Worm (Caenorhabditis elegans) whole organism, mixed stage, embryonic: Measurements from ENCODE around the gene Y45F10D.2.

Experiments used
- M03D4.4 ChIP-seq: sonication (generic microtip); optimal IDR thresholded peaks from 2 replicates; lab custom pipeline; 2017; ENCODE audit warnings: mild to moderate bottlenecking, missing genetic modification characterization, missing compliant biosample characterization
- bed-3 ChIP-seq: fragments of 200-800 bp; sonication (Bioruptor generic); optimal IDR thresholded peaks from 3 replicates; lab custom pipeline; 2018; ENCODE audit warnings: mild to moderate bottlenecking, missing genetic modification characterization, moderate library complexity, missing compliant biosample characterization
- blmp-1 ChIP-seq: fragments of 150-350 bp; optimal IDR thresholded peaks from 2 replicates; lab custom pipeline; 2014; ENCODE audit warnings: missing biosample characterization, missing genetic modification characterization
- ceh-39 ChIP-seq: fragments of 150-350 bp; optimal IDR thresholded peaks from 2 replicates; lab custom pipeline; 2014; ENCODE audit warnings: missing biosample characterization, missing genetic modification characterization
- ceh-43 ChIP-seq: fragments of 200-800 bp; sonication (Bioruptor generic); optimal IDR thresholded peaks from 2 replicates; lab custom pipeline; 2018; ENCODE audit warnings: mild to moderate bottlenecking, missing genetic modification characterization, moderate library complexity, missing compliant biosample characterization
- ceh-83 ChIP-seq: fragments of 200-800 bp; sonication (Bioruptor generic); optimal IDR thresholded peaks from 2 replicates; lab custom pipeline; 2018; ENCODE audit warnings: mild to moderate bottlenecking, missing genetic modification characterization, missing compliant biosample characterization
- ces-1 ChIP-seq: fragments of 150-350 bp; optimal IDR thresholded peaks from 2 replicates; lab custom pipeline; 2014; ENCODE audit warnings: missing biosample characterization, missing genetic modification reagents, missing genetic modification characterization
- cnd-1 ChIP-seq: fragments of 200-800 bp; sonication (Bioruptor generic); optimal IDR thresholded peaks from 2 replicates; lab custom pipeline; 2018; ENCODE audit warnings: mild to moderate bottlenecking, missing genetic modification characterization, missing compliant biosample characterization
- drap-1 ChIP-seq: fragments of 200-800 bp; sonication (Bioruptor generic); optimal IDR thresholded peaks from 3 replicates; lab custom pipeline; 2018; ENCODE audit warnings: mild to moderate bottlenecking, missing genetic modification characterization, missing compliant biosample characterization
- elt-1 ChIP-seq: sonication (generic microtip); optimal IDR thresholded peaks from 2 replicates; lab custom pipeline; 2017; ENCODE audit warnings: missing genetic modification characterization, mild to moderate bottlenecking, missing compliant biosample characterization, antibody characterized with exemption, moderate library complexity, borderline replicate concordance; ENCODE audit not compliant: insufficient read depth
- elt-3 ChIP-seq: fragments of 150-350 bp; optimal IDR thresholded peaks from 2 replicates; lab custom pipeline; 2014; ENCODE audit warnings: missing biosample characterization, missing genetic modification characterization
- flh-1 ChIP-seq: fragments of 200-800 bp; sonication (Bioruptor generic); optimal IDR thresholded peaks from 2 replicates; lab custom pipeline; 2018; ENCODE audit warnings: mild to moderate bottlenecking, missing genetic modification characterization, moderate library complexity, missing compliant biosample characterization
- ham-2 ChIP-seq: fragments of 200-800 bp; sonication (Bioruptor generic); optimal IDR thresholded peaks from 2 replicates; lab custom pipeline; 2018; ENCODE audit warnings: mild to moderate bottlenecking, missing genetic modification characterization, missing compliant biosample characterization
- hlh-1 ChIP-seq: fragments of 150-350 bp; optimal IDR thresholded peaks from 2 replicates; lab custom pipeline; 2014; ENCODE audit warnings: missing biosample characterization, missing genetic modification reagents, missing genetic modification characterization
- lin-13 ChIP-seq: fragments of 150-350 bp; optimal IDR thresholded peaks from 2 replicates; lab custom pipeline; 2014; ENCODE audit warnings: missing biosample characterization, missing genetic modification characterization
- lin-32 ChIP-seq: fragments of 200-800 bp; sonication (Bioruptor generic); optimal IDR thresholded peaks from 2 replicates; lab custom pipeline; 2018; ENCODE audit warnings: mild to moderate bottlenecking, missing genetic modification characterization, missing compliant biosample characterization
- lsy-2 ChIP-seq: fragments of 150-350 bp; optimal IDR thresholded peaks from 2 replicates; lab custom pipeline; 2014; ENCODE audit warnings: missing biosample characterization, missing genetic modification characterization
- mab-5 ChIP-seq: fragments of 150-350 bp; optimal IDR thresholded peaks from 2 replicates; lab custom pipeline; 2014; ENCODE audit warnings: missing biosample characterization, missing genetic modification characterization
- mep-1 ChIP-seq: fragments of 150-350 bp; optimal IDR thresholded peaks from 2 replicates; lab custom pipeline; 2017; ENCODE audit warnings: missing biosample characterization, missing genetic modification reagents, missing genetic modification characterization, inconsistent platforms
- mls-2 ChIP-seq: sonication (generic microtip); optimal IDR thresholded peaks from 2 replicates; lab custom pipeline; 2016; ENCODE audit warnings: mild to moderate bottlenecking, missing genetic modification characterization, moderate library complexity, missing compliant biosample characterization
- nhr-12 ChIP-seq: fragments of 150-350 bp; optimal IDR thresholded peaks from 2 replicates; lab custom pipeline; 2014; ENCODE audit warnings: missing biosample characterization, missing genetic modification characterization
- nhr-2 ChIP-seq: fragments of 150-350 bp; optimal IDR thresholded peaks from 2 replicates; lab custom pipeline; 2014; ENCODE audit warnings: missing biosample characterization, missing genetic modification characterization
- nhr-237 ChIP-seq: fragments of 150-350 bp; optimal IDR thresholded peaks from 2 replicates; lab custom pipeline; 2014; ENCODE audit warnings: missing biosample characterization, missing genetic modification characterization
- pha-4 ChIP-seq: fragments of 150-350 bp; optimal IDR thresholded peaks from 2 replicates; lab custom pipeline; 2018; ENCODE audit warnings: missing biosample characterization, missing genetic modification reagents, missing genetic modification characterization
- sem-2 ChIP-seq: fragments of 200-800 bp; sonication (Bioruptor generic); optimal IDR thresholded peaks from 2 replicates; lab custom pipeline; 2018; ENCODE audit warnings: mild to moderate bottlenecking, missing genetic modification characterization, missing compliant biosample characterization
- snpc-4 ChIP-seq: fragments of 150-350 bp; optimal IDR thresholded peaks from 2 replicates; lab custom pipeline; 2014; ENCODE audit warnings: missing biosample characterization, missing genetic modification characterization
- sptf-1 ChIP-seq: sonication (generic microtip); optimal IDR thresholded peaks from 2 replicates; lab custom pipeline; 2017; ENCODE audit warnings: mild to moderate bottlenecking, missing genetic modification characterization, moderate library complexity, missing compliant biosample characterization
- tbx-8 ChIP-seq: fragments of 200-800 bp; sonication (Bioruptor generic); optimal IDR thresholded peaks from 2 replicates; lab custom pipeline; 2018; ENCODE audit warnings: mild to moderate bottlenecking, missing genetic modification characterization, moderate library complexity, missing compliant biosample characterization
- unc-120 ChIP-seq: sonication (generic microtip); optimal IDR thresholded peaks from 2 replicates; lab custom pipeline; 2017; ENCODE audit warnings: missing genetic modification characterization, missing compliant biosample characterization; ENCODE audit not compliant: poor library complexity, severe bottlenecking
- unc-39 ChIP-seq: fragments of 150-350 bp; optimal IDR thresholded peaks from 2 replicates; lab custom pipeline; 2014; ENCODE audit warnings: missing biosample characterization, missing genetic modification characterization
- unc-62 ChIP-seq: fragments of 150-350 bp; optimal IDR thresholded peaks from 2 replicates; lab custom pipeline; 2014; ENCODE audit warnings: missing biosample characterization, missing genetic modification reagents, missing genetic modification characterization
- zip-8 ChIP-seq: fragments of 150-350 bp; optimal IDR thresholded peaks from 2 replicates; lab custom pipeline; 2014; ENCODE audit warnings: missing biosample characterization, missing genetic modification characterization
- ztf-11 ChIP-seq: fragments of 150-350 bp; optimal IDR thresholded peaks from 2 replicates; lab custom pipeline; 2014; ENCODE audit warnings: missing biosample characterization, missing genetic modification characterization

Y45F10D.2 gene

DNA sequence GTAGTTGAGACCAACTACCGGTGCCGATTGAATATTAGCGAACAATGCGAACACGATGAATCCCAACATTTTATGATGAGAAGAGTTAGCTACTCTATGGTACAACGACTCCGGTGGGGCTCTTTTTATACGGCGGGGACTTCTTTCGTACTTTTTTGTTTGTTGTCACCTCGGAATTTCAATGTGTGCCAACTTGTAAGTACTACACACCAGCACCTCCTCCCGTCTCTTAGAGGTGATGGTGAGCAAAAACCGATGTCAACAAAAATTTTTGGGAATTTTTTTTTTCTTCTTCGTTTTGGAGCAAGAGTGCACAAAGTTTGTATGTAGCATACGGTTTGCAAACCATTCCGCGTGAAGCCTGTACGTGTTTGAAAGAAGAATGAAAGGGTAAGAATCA is at the start of gene Y45F10D.2:
Gene Y45F10D.2, minus strand, starts transcription at position 101 of the 400 bp plus-strand sequence.
- TF ChIP-seq elt-1, result no peak
- no peak for TF ChIP-seq lsy-2 (tag; lab: Kevin White, UChicago)
- no peak for TF ChIP-seq mls-2 (tag; lab: Kevin White, UChicago)
- no peak for TF ChIP-seq lin-13
- no peak for TF ChIP-seq ceh-39 (tag; lab: Kevin White, UChicago)
- TF ChIP-seq ham-2, result no peak
- TF ChIP-seq drap-1, result no peak
- TF ChIP-seq hlh-1, result no peak
- TF ChIP-seq cnd-1, result no peak
- TF ChIP-seq ces-1 (GFP tag; lab: Kevin White, UChicago), result no peak
- no peak for TF ChIP-seq M03D4.4 (tag; lab: Kevin White, UChicago)
- TF ChIP-seq pha-4 (tag; lab: Kevin White, UChicago), result no peak

DNA sequence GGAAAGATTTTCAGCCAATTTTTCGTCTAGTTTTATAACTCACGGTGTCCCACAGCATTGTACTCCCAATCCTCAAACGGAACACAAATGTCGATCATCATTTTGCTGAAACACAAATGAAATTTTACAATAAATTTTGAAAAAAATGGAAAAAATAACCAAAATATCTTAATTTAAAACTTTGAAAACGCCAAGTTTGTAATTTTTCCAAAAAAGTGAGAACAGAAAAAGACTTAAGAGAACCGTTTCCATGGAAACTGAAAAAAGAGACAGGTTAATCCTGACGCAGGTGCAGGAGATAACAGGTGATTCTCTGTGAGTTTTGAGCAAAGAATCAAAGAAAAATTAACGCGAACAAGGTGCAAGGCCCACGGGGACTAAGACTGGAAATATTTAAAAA is 46.4 kb upstream of the Y45F10D.2 start, which contains the start of gene Y45F10D.15:
Gene Y45F10D.15, minus strand, starts transcription at position 101 of the 400 bp plus-strand sequence.
- TF ChIP-seq nhr-2 (tag; lab: Kevin White, UChicago) (no peak), flh-1 (GFP tag; lab: Kevin White, UChicago) (no peak), drap-1 (no peak)

DNA sequence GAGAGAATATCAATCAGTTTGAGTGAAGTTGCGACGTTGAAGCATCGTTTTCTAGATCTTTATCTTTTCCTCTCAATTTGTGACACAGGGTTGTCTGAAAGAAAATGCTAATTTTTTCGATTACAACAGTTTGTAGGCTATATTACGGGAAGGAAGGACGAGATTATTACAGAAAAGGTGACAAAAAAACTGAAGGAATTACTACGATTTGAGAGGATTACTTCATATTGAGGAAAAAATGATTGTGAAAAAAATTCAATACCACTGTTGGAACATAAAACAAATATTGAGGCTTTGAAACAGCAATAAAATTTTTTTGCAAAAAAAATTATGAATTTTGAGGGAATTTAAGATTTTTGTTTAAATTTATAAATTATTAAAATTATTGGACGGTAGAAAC is 33.2 kb upstream of the Y45F10D.2 start, which contains the start of gene Y45F10D.14:
Gene Y45F10D.14, minus strand, starts transcription at position 101 of the 400 bp plus-strand sequence.
- no peak for TF ChIP-seq unc-39
- TF ChIP-seq ztf-11, result no peak
- no peak for TF ChIP-seq nhr-12 (tag; lab: Kevin White, UChicago)
- TF ChIP-seq sptf-1 (tag; lab: Kevin White, UChicago), result no peak
- no peak for TF ChIP-seq snpc-4 (tag; lab: Kevin White, UChicago)
- no peak for TF ChIP-seq lsy-2 (tag; lab: Kevin White, UChicago)
- no peak for TF ChIP-seq drap-1
- no peak for TF ChIP-seq hlh-1
- no peak for TF ChIP-seq flh-1 (GFP tag; lab: Kevin White, UChicago)
- TF ChIP-seq bed-3 (GFP tag; lab: Kevin White, UChicago), result no peak
- no peak for TF ChIP-seq ceh-43 (GFP tag; lab: Kevin White, UChicago)
- TF ChIP-seq lin-32 (GFP tag; lab: Kevin White, UChicago), result no peak
- no peak for TF ChIP-seq mep-1
- TF ChIP-seq elt-3, result no peak
- no peak for TF ChIP-seq elt-1

DNA sequence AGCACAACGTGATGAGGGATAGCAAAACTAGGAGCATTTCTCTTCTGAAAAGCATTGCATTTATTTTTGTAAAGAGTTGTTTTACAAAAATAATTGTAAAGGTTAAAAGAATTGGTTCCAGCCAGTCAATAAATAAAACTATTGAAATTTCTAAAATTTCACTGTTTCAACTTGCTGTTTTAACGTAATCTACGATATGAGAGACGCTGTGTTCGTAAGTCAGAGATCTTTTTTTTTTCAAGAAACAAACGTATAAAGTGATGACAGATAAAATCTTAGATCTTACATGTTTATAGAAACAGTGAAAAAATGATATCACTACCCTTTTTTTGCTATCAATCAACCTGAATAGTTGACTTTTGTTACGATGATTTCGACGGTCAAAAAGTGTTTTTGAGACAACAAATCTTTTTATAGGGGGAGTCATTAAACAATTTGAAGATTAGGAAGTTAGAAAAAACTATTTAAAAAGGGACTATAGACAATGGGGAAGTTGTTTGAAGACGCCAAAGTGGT is 23.4 kb upstream of the Y45F10D.2 start, which contains the start of gene Y45F10D.6:
Gene Y45F10D.6, minus strand, starts transcription at position 51 of the 516 bp plus-strand sequence.
- TF ChIP-seq nhr-2 (tag; lab: Kevin White, UChicago) (no peak), sptf-1 (tag; lab: Kevin White, UChicago) (no peak), blmp-1 (tag; lab: Kevin White, UChicago) (no peak), mab-5 (tag; lab: Kevin White, UChicago) (no peak), ham-2 (no peak), nhr-237 (tag; lab: Kevin White, UChicago) (no peak), zip-8 (tag; lab: Kevin White, UChicago) (no peak), unc-120 (tag; lab: Kevin White, UChicago) (no peak), bed-3 (GFP tag; lab: Kevin White, UChicago) (no peak), drap-1 (no peak), sem-2 (GFP tag; lab: Kevin White, UChicago) (no peak), ceh-39 (tag; lab: Kevin White, UChicago) (no peak), nhr-12 (tag; lab: Kevin White, UChicago) (no peak)

DNA sequence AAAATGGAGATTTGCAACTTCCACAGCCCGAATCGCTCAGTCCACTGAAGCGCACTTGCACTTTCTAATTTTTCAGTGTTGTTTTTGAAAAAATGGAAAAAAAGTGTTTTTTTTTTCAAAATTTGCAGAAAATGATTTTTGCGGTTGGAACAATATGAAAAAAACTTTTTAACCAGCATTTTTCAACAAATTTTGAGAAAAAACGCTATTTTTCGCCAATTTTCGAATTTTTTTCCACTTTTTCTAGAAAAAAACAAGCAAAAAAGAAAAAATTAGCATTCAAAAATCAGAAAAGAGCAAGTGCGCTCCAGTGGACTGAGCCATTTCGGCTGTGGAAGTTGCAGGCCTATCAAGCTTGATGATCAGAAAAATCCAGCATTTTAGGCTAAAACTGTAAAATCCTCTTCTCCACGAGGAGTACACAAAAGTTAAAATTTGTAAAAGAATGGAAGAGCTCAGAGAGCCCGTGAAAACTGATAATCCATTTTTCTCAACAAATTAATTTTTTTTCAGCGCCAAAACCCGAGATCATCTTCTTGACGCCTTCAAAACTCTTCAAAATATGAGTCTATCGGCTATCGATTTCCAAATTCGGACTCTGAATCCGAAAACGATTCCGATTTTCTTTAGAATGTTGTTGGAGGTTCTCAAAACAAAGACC is 20.9 kb upstream of the Y45F10D.2 start:
- no peak for TF ChIP-seq ceh-83 (GFP tag; lab: Kevin White, UChicago)
- TF ChIP-seq unc-39, result no peak
- TF ChIP-seq sptf-1 (tag; lab: Kevin White, UChicago), result no peak
- no peak for TF ChIP-seq unc-62 (GFP tag; lab: Kevin White, UChicago)
- TF ChIP-seq tbx-8, result no peak
- no peak for TF ChIP-seq ces-1 (GFP tag; lab: Kevin White, UChicago)
